Worm (Caenorhabditis elegans): ENCODE measurements around the gene T28A11.3.

ce11 chrV:3230597-3230996, 44.5 kb upstream of the T28A11.3 start, which contains the start of gene K08D9.10:
- TF ChIP-seq ama-1 (optimal IDR thresholded peaks at IDR 0.05) (no peak), ama-1 (GFP tag; optimal IDR thresholded peaks at IDR 0.05) (no peak), Y95B8A.8 (GFP tag; IDR thresholded peaks at IDR 0.05) (no peak), fkh-3 (tag; optimal IDR thresholded peaks at IDR 0.05) (no peak), Y56A3A.18 (GFP tag; IDR thresholded peaks at IDR 0.05) (no peak), dpl-1 (GFP tag; optimal IDR thresholded peaks at IDR 0.05) (no peak), xnd-1 (tag; optimal IDR thresholded peaks at IDR 0.05) (no peak), ztf-6 (GFP tag; IDR thresholded peaks at IDR 0.05) (no peak), lsl-1 (GFP tag; optimal IDR thresholded peaks at IDR 0.05) (no peak), B0336.3 (GFP tag; IDR thresholded peaks at IDR 0.05) (no peak), lin-54 (GFP tag; optimal IDR thresholded peaks at IDR 0.05) (no peak), ceh-79 (tag; optimal IDR thresholded peaks at IDR 0.05) (no peak), F39B2.1 (GFP tag; IDR thresholded peaks at IDR 0.05) (no peak), lin-26 (GFP tag; IDR thresholded peaks at IDR 0.05) (no peak), dox-1 (GFP tag; IDR thresholded peaks at IDR 0.05) (no peak)

All from whole organism, young adult.